Worm (Caenorhabditis elegans) whole organism, L3 larva: Measurements from ENCODE around the gene F07F6.4.

Source experiments
- R02D3.7 ChIP-seq: fragments of 150-350 bp; optimal IDR thresholded peaks from 2 replicates; lab custom pipeline; 2014; ENCODE audit warnings: missing biosample characterization, missing genetic modification characterization
- ZK546.5 ChIP-seq: sonication (generic microtip); optimal IDR thresholded peaks from 2 replicates; lab custom pipeline; 2017; ENCODE audit warnings: missing biosample characterization, missing genetic modification characterization
- aly-2 ChIP-seq: fragments of 150-350 bp; optimal IDR thresholded peaks from 2 replicates; lab custom pipeline; 2014; ENCODE audit warnings: missing biosample characterization, missing genetic modification characterization
- ama-1 ChIP-seq: fragments of 150-350 bp; optimal IDR thresholded peaks from 2 replicates; lab custom pipeline; 2018
- ceh-16 ChIP-seq: sonication (generic microtip); optimal IDR thresholded peaks from 2 replicates; lab custom pipeline; 2017; ENCODE audit warnings: missing biosample characterization, missing genetic modification characterization
- ceh-28 ChIP-seq: fragments of 150-350 bp; optimal IDR thresholded peaks from 2 replicates; lab custom pipeline; 2014; ENCODE audit warnings: missing biosample characterization, missing genetic modification reagents, missing genetic modification characterization
- daf-12 ChIP-seq: fragments of 150-350 bp; optimal IDR thresholded peaks from 2 replicates; lab custom pipeline; 2014; ENCODE audit warnings: missing biosample characterization, missing genetic modification reagents, missing genetic modification characterization
- egl-27 ChIP-seq: sonication (generic microtip); optimal IDR thresholded peaks from 4 replicates; lab custom pipeline; 2017; ENCODE audit warnings: missing biosample characterization, missing genetic modification reagents, missing genetic modification characterization
- egl-5 ChIP-seq: fragments of 150-350 bp; optimal IDR thresholded peaks from 2 replicates; lab custom pipeline; 2017; ENCODE audit warnings: missing biosample characterization, missing genetic modification reagents, missing genetic modification characterization, inconsistent platforms
- elt-1 ChIP-seq: fragments of 150-350 bp; optimal IDR thresholded peaks from 2 replicates; lab custom pipeline; 2014; ENCODE audit warnings: missing biosample characterization, missing genetic modification characterization
- elt-2 ChIP-seq: sonication (generic microtip); optimal IDR thresholded peaks from 2 replicates; lab custom pipeline; 2016; ENCODE audit warnings: missing genetic modification reagents, mild to moderate bottlenecking, missing genetic modification characterization, missing compliant biosample characterization
- elt-3 ChIP-seq, 3 experiments: fragments of 150-350 bp in 1 of 3; sonication (generic microtip) in 2 of 3; optimal IDR thresholded peaks; 2 replicates in 2 of 3; 4 replicates in 1 of 3; lab custom pipeline; 2014 to 2017; ENCODE audit warnings: missing biosample characterization in 3 of 3, missing genetic modification characterization in 3 of 3
- eor-1 ChIP-seq, 2 experiments: fragments of 150-350 bp; optimal IDR thresholded peaks; 2 replicates each; lab custom pipeline; 2014 to 2018; ENCODE audit warnings: missing biosample characterization in 2 of 2, missing genetic modification characterization in 2 of 2
- fkh-10 ChIP-seq: sonication (generic microtip); optimal IDR thresholded peaks from 2 replicates; lab custom pipeline; 2017; ENCODE audit warnings: missing biosample characterization, missing genetic modification reagents, missing genetic modification characterization
- fkh-2 ChIP-seq: fragments of 150-350 bp; optimal IDR thresholded peaks from 2 replicates; lab custom pipeline; 2014; ENCODE audit warnings: missing biosample characterization, missing genetic modification reagents, missing genetic modification characterization
- fos-1 ChIP-seq: fragments of 150-350 bp; optimal IDR thresholded peaks from 2 replicates; lab custom pipeline; 2014; ENCODE audit warnings: missing biosample characterization, missing genetic modification characterization
- hmg-11 ChIP-seq: sonication (generic microtip); optimal IDR thresholded peaks from 2 replicates; lab custom pipeline; 2016; ENCODE audit warnings: missing genetic modification characterization, missing compliant biosample characterization
- jun-1 ChIP-seq: fragments of 150-350 bp; optimal IDR thresholded peaks from 2 replicates; lab custom pipeline; 2014; ENCODE audit warnings: missing biosample characterization, missing genetic modification reagents, missing genetic modification characterization
- lin-15B ChIP-seq: fragments of 150-350 bp; optimal IDR thresholded peaks from 2 replicates; lab custom pipeline; 2014; ENCODE audit warnings: missing biosample characterization, missing genetic modification characterization
- lin-39 ChIP-seq: fragments of 150-350 bp; optimal IDR thresholded peaks from 2 replicates; lab custom pipeline; 2018; ENCODE audit warnings: missing biosample characterization, missing genetic modification reagents, missing genetic modification characterization
- lsy-12 ChIP-seq: sonication (generic microtip); optimal IDR thresholded peaks from 2 replicates; lab custom pipeline; 2016; ENCODE audit warnings: mild to moderate bottlenecking, missing genetic modification characterization, missing compliant biosample characterization
- mdl-1 ChIP-seq: fragments of 150-350 bp; optimal IDR thresholded peaks from 2 replicates; lab custom pipeline; 2014; ENCODE audit warnings: missing biosample characterization, missing genetic modification characterization
- mml-1 ChIP-seq: fragments of 150-350 bp; sonication (generic microtip); optimal IDR thresholded peaks from 3 replicates; lab custom pipeline; 2014; ENCODE audit warnings: missing biosample characterization, missing genetic modification characterization
- nfya-1 ChIP-seq: sonication (generic microtip); optimal IDR thresholded peaks from 2 replicates; lab custom pipeline; 2017; ENCODE audit warnings: missing genetic modification characterization, mild to moderate bottlenecking, missing compliant biosample characterization, antibody characterized with exemption, moderate library complexity; ENCODE audit not compliant: insufficient read depth
- nhr-11 ChIP-seq: fragments of 150-350 bp; optimal IDR thresholded peaks from 2 replicates; lab custom pipeline; 2014; ENCODE audit warnings: missing biosample characterization, missing genetic modification characterization
- nhr-12 ChIP-seq: fragments of 150-350 bp; optimal IDR thresholded peaks from 2 replicates; lab custom pipeline; 2014; ENCODE audit warnings: missing biosample characterization, missing genetic modification characterization
- nhr-23 ChIP-seq: fragments of 150-350 bp; optimal IDR thresholded peaks from 2 replicates; lab custom pipeline; 2014; ENCODE audit warnings: missing biosample characterization, missing genetic modification reagents, missing genetic modification characterization
- nhr-237 ChIP-seq: fragments of 150-350 bp; optimal IDR thresholded peaks from 2 replicates; lab custom pipeline; 2014; ENCODE audit warnings: missing biosample characterization, missing genetic modification characterization
- nhr-25 ChIP-seq: sonication (generic microtip); optimal IDR thresholded peaks from 2 replicates; lab custom pipeline; 2017; ENCODE audit warnings: missing biosample characterization, missing genetic modification characterization
- nhr-28 ChIP-seq: fragments of 150-350 bp; optimal IDR thresholded peaks from 2 replicates; lab custom pipeline; 2014; ENCODE audit warnings: missing biosample characterization, missing genetic modification characterization
- nhr-43 ChIP-seq: sonication (generic microtip); optimal IDR thresholded peaks from 2 replicates; lab custom pipeline; 2016; ENCODE audit warnings: mild to moderate bottlenecking, missing genetic modification characterization, missing compliant biosample characterization; ENCODE audit not compliant: poor library complexity, severe bottlenecking
- nhr-77 ChIP-seq: fragments of 150-350 bp; optimal IDR thresholded peaks from 2 replicates; lab custom pipeline; 2014; ENCODE audit warnings: missing biosample characterization, missing genetic modification characterization
- pha-4 ChIP-seq: fragments of 150-350 bp; optimal IDR thresholded peaks from 2 replicates; lab custom pipeline; 2014; ENCODE audit warnings: missing biosample characterization, missing genetic modification reagents, missing genetic modification characterization
- pqm-1 ChIP-seq: fragments of 150-350 bp; optimal IDR thresholded peaks from 2 replicates; lab custom pipeline; 2017; ENCODE audit warnings: missing biosample characterization, missing genetic modification characterization, inconsistent platforms
- sea-2 ChIP-seq: fragments of 150-350 bp; sonication (generic microtip); optimal IDR thresholded peaks from 4 replicates; lab custom pipeline; 2014; ENCODE audit warnings: missing biosample characterization, missing genetic modification reagents, missing genetic modification characterization
- snpc-4 ChIP-seq: fragments of 150-350 bp; optimal IDR thresholded peaks from 2 replicates; lab custom pipeline; 2014; ENCODE audit warnings: missing biosample characterization, missing genetic modification characterization
- unc-39 ChIP-seq: sonication (generic microtip); optimal IDR thresholded peaks from 4 replicates; lab custom pipeline; 2017; ENCODE audit warnings: missing biosample characterization, missing genetic modification characterization
- zag-1 ChIP-seq: fragments of 150-350 bp; optimal IDR thresholded peaks from 2 replicates; lab custom pipeline; 2014; ENCODE audit warnings: missing biosample characterization, missing genetic modification characterization

F07F6.4 gene

DNA sequence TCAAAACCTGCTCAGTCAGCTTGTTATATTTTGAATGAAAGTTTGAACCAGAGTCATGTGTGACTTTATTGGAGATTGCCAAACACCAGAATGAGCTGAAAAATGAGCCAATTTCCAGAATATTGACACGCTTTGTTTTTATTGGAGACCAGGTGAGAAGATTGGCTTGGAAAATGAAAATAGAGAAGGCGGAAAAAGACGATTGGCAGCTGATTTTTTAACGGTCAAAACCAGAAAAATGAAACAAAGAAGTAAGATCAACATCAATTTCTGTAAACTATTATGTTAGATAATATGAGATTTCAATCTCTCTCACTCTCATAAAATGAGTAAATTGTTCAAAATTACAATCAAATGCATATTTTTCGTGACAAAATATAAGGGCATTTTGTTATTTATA, 3.7 kb upstream of the F07F6.4 start, which contains the start of gene srx-114:
TSS of gene srx-114 (minus strand) at position 101 of the 400 bp plus-strand sequence.
- TF ChIP-seq fos-1 (tag; lab: Kevin White, UChicago) (no peak), eor-1 (tag; optimal IDR thresholded peaks at IDR 0.05; lab: Kevin White, UChicago) (no peak)
- TF ChIP-seq, all 47 proteins: peak for 0

DNA sequence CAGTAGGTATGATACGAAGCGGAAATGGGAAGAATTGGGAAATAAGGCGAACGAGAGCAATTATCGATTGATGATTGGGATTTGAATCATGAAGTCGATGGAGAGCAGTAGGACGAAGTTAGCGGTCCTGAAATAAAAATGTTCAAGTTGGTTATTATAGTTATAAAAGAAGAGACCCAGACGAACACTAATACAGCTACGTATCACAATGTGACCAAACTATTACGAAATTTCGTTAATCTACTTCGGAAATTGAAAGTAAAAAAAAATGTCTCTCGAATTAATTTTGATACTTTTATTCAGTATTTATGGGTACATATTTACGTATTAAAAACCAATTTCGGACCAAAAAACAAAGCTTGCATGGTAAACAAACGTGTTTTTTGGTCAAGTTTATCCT, 2.9 kb downstream of the F07F6.4 start:
- TF ChIP-seq nhr-237 (no peak), elt-2 (tag; lab: Kevin White, UChicago) (peak; percentile 61)

DNA sequence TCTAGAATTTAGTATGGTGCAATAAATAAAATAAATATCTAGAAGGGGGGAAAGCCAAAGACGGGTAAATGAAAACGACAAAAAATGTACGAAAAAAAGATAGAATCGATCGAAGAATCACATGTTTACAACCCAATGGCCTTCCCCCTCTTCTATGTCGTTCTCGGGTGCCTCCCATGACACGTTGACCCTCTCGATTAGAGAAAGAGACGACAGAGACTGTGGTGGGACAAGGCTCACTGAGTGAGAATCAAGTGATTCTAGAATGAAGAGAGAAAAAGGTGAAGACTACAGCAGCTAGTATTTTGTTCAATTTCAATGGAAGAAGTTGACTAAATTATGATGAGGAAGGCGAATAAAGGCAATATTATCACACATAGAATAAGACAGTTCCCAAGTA, 3.3 kb downstream of the F07F6.4 start:
- no peak for TF ChIP-seq egl-5
- TF ChIP-seq nhr-43 (tag; lab: Kevin White, UChicago), result no peak
- no peak for TF ChIP-seq nhr-12 (tag; lab: Kevin White, UChicago)
- no peak for TF ChIP-seq mml-1 (tag; lab: Kevin White, UChicago)
- TF ChIP-seq nhr-77 (tag; lab: Kevin White, UChicago), result no peak
- no peak for TF ChIP-seq ceh-16
- no peak for TF ChIP-seq daf-12 (tag; lab: Kevin White, UChicago)
- no peak for TF ChIP-seq zag-1 (tag; lab: Kevin White, UChicago)
- peak; percentile 13 for TF ChIP-seq lin-39
- TF ChIP-seq nhr-11, result no peak
- TF ChIP-seq fkh-10 (GFP tag; lab: Kevin White, UChicago), result no peak
- peak; percentile 11 for TF ChIP-seq jun-1 (tag; lab: Kevin White, UChicago)
- TF ChIP-seq hmg-11, result peak; percentile 49
- TF ChIP-seq elt-1 (tag; lab: Kevin White, UChicago), result no peak
- peak; percentile 32 for TF ChIP-seq ceh-28
- TF ChIP-seq nfya-1, result peak; percentile 82
- TF ChIP-seq snpc-4 (tag; lab: Kevin White, UChicago), result no peak
- TF ChIP-seq R02D3.7, result no peak
- TF ChIP-seq pha-4, result peak; percentile 85
- no peak for TF ChIP-seq nhr-28 (tag; lab: Kevin White, UChicago)
- TF ChIP-seq aly-2, result no peak
- TF ChIP-seq nhr-23, result peak; percentile 46
- no peak for TF ChIP-seq sea-2 (GFP tag; lab: Kevin White, UChicago)
- no peak for TF ChIP-seq ZK546.5 (tag; lab: Kevin White, UChicago)
- TF ChIP-seq fkh-2, result no peak
- TF ChIP-seq lin-15B (tag; lab: Kevin White, UChicago), result no peak
- no peak for TF ChIP-seq elt-3 (tag; optimal IDR thresholded peaks at IDR 0.05; lab: Kevin White, UChicago)
- no peak for TF ChIP-seq nhr-237
- peak; percentile 49 for TF ChIP-seq nhr-25
- peak; percentile 66 for TF ChIP-seq ama-1 (lab: Kevin White, UChicago)
- peak; percentile 85 for TF ChIP-seq elt-2 (tag; lab: Kevin White, UChicago)
- no peak for TF ChIP-seq lsy-12 (tag; lab: Kevin White, UChicago)
- TF ChIP-seq pqm-1 (tag; lab: Kevin White, UChicago), result no peak
- no peak for TF ChIP-seq mdl-1
- peak; percentile 6 for TF ChIP-seq egl-27 (tag; lab: Kevin White, UChicago)

DNA sequence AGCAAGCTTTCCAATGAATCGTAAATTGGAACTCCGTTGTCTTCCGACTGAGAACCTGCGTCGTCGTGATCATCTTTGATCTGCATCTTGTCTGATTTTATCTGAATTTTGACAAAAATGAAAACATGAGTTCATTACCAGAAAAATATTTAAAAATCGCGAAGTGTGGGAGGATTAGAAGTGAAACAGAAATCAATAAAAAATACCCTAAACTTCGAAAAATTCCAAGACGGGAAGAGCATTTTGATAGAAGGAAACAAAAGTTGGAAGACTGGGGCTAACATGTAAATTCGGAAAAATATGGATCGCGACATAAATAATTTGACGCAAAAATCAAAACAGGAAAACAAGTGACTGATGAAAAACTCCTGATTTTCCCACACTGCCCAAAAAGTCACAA, 3.7 kb downstream of the F07F6.4 start, which contains the start of gene F07F6.8:
TSS of gene F07F6.8 (minus strand) at position 101 of the 400 bp plus-strand sequence.
- TF ChIP-seq eor-1 (tag; optimal IDR thresholded peaks at IDR 0.05; lab: Kevin White, UChicago), result no peak
- TF ChIP-seq egl-5, result no peak
- no peak for TF ChIP-seq unc-39
- TF ChIP-seq lsy-12 (tag; lab: Kevin White, UChicago), result no peak

DNA sequence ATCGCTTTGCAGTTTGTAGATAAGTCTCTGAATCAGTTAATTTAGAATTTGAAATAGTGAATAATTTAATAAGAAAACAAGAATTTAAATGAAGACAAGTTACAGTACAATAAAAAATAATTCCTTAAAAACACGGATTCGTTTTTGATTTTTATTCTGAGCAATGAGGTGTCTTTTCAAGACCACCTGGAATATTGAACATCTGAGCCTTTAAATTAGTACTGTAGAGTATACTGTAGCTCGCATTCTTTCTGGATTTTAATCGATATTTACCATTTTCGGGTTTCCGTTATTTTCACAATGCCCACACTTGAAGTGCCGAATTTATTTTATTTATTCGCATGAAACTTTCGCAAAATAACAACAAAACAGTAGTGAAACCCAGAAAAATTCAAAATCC, 5.5 kb downstream of the F07F6.4 start, which contains the start of gene F07F6.7:
TSS of gene F07F6.7 (minus strand) at position 27 of the 400 bp plus-strand sequence.
- TF ChIP-seq elt-2 (tag; lab: Kevin White, UChicago) (peak; percentile 6), mml-1 (tag; lab: Kevin White, UChicago) (no peak)
